Fruit fly (Drosophila melanogaster) whole organism, embryonic: ENCODE measurements around the gene CG6497.

ENCODE experiments used
- CG10267 ChIP-seq: fragments of 200-800 bp; sonication (Bioruptor generic); optimal IDR thresholded peaks from 2 replicates; lab custom pipeline; 2018; ENCODE audit warnings: missing biosample characterization, mild to moderate bottlenecking, missing genetic modification characterization, moderate library complexity
- CG10274 ChIP-seq: fragments of 200-800 bp; sonication (Bioruptor generic); optimal IDR thresholded peaks from 3 replicates; lab custom pipeline; 2017; ENCODE audit warnings: missing biosample characterization, mild to moderate bottlenecking, missing genetic modification characterization
- CG10462 ChIP-seq: fragments of 200-800 bp; sonication (Bioruptor generic); optimal IDR thresholded peaks from 2 replicates; lab custom pipeline; 2016; ENCODE audit warnings: missing biosample characterization, missing genetic modification characterization
- CG10979 ChIP-seq: fragments of 200-800 bp; sonication (Bioruptor generic); optimal IDR thresholded peaks from 2 replicates; lab custom pipeline; 2018; ENCODE audit warnings: missing biosample characterization, mild to moderate bottlenecking, missing genetic modification characterization, moderate library complexity
- CG11398 ChIP-seq: fragments of 200-800 bp; sonication (Bioruptor generic); optimal IDR thresholded peaks from 2 replicates; lab custom pipeline; 2016; ENCODE audit warnings: missing biosample characterization, missing genetic modification characterization
- CG12219 ChIP-seq: fragments of 200-800 bp; sonication (Bioruptor generic); optimal IDR thresholded peaks from 3 replicates; lab custom pipeline; 2018; ENCODE audit warnings: missing biosample characterization, mild to moderate bottlenecking, missing genetic modification characterization
- CG14014 ChIP-seq: fragments of 200-800 bp; sonication (Bioruptor generic); IDR thresholded peaks from 2 replicates; pipeline ENCODE4 v1.3.6; 2022; ENCODE audit warnings: missing biosample characterization, missing genetic modification characterization
- CG14965 ChIP-seq: fragments of 200-800 bp; sonication (Bioruptor generic); optimal IDR thresholded peaks from 2 replicates; lab custom pipeline; 2016; ENCODE audit warnings: missing biosample characterization, missing genetic modification characterization, borderline replicate concordance
- CG17829 ChIP-seq: fragments of 200-800 bp; optimal IDR thresholded peaks from 2 replicates; lab custom pipeline; 2019; ENCODE audit warnings: missing biosample characterization, mild to moderate bottlenecking, missing genetic modification characterization, moderate library complexity
- CG18599 ChIP-seq: fragments of 200-800 bp; sonication (Bioruptor generic); optimal IDR thresholded peaks from 3 replicates; lab custom pipeline; 2017; ENCODE audit warnings: missing biosample characterization, missing genetic modification characterization, mild to moderate bottlenecking, moderate library complexity, missing genetic modification reagents
- CG2678 ChIP-seq: fragments of 200-800 bp; sonication (Bioruptor generic); optimal IDR thresholded peaks from 3 replicates; lab custom pipeline; 2019; ENCODE audit warnings: missing biosample characterization, mild to moderate bottlenecking, missing genetic modification characterization, moderate library complexity
- CG3065 ChIP-seq: fragments of 200-800 bp; sonication (Bioruptor generic); optimal IDR thresholded peaks from 2 replicates; lab custom pipeline; 2016; ENCODE audit warnings: missing biosample characterization, missing genetic modification characterization
- CG5180 ChIP-seq: fragments of 200-800 bp; sonication (Bioruptor generic); optimal IDR thresholded peaks from 3 replicates; lab custom pipeline; 2017; ENCODE audit warnings: missing biosample characterization, missing genetic modification characterization, mild to moderate bottlenecking, moderate library complexity, missing genetic modification reagents
- CG7745 ChIP-seq: fragments of 200-800 bp; sonication (Bioruptor generic); optimal IDR thresholded peaks from 2 replicates; lab custom pipeline; 2018; ENCODE audit warnings: missing biosample characterization, mild to moderate bottlenecking, missing genetic modification characterization, moderate library complexity
- CG7786 ChIP-seq: fragments of 200-800 bp; sonication (Bioruptor generic); optimal IDR thresholded peaks from 2 replicates; lab custom pipeline; 2016; ENCODE audit warnings: missing biosample characterization, missing genetic modification characterization
- CG7963 ChIP-seq: fragments of 200-800 bp; sonication (Bioruptor generic); IDR thresholded peaks from 3 replicates; pipeline ENCODE4 v1.3.6; 2022; ENCODE audit warnings: missing biosample characterization, missing genetic modification characterization; ENCODE audit not compliant: partially characterized antibody
- CG8765 ChIP-seq: fragments of 200-800 bp; sonication (Bioruptor generic); IDR thresholded peaks from 2 replicates; pipeline ENCODE4 v1.3.6; 2022; ENCODE audit warnings: missing biosample characterization, missing genetic modification characterization
- CTCF ChIP-seq: fragments of 200-800 bp; sonication (Bioruptor generic); optimal IDR thresholded peaks from 2 replicates; lab custom pipeline; 2017; ENCODE audit warnings: missing biosample characterization, mild to moderate bottlenecking, missing genetic modification characterization, moderate library complexity
- Deaf1 ChIP-seq: fragments of 200-800 bp; optimal IDR thresholded peaks from 3 replicates; lab custom pipeline; 2019; ENCODE audit warnings: missing biosample characterization, mild to moderate bottlenecking, missing genetic modification characterization, moderate library complexity
- E2f1 ChIP-seq: fragments of 200-800 bp; sonication (Bioruptor generic); IDR thresholded peaks from 2 replicates; pipeline ENCODE4 v1.3.6; 2022; ENCODE audit warnings: missing biosample characterization, missing genetic modification characterization
- ERR ChIP-seq: fragments of 200-800 bp; sonication (Bioruptor generic); optimal IDR thresholded peaks from 2 replicates; lab custom pipeline; 2016; ENCODE audit warnings: missing biosample characterization, missing genetic modification characterization
- Ets65A ChIP-seq: fragments of 200-800 bp; sonication (Bioruptor generic); peaks from one replicate; lab custom pipeline; 2016; ENCODE audit warnings: missing biosample characterization, missing genetic modification characterization
- Jarid2 ChIP-seq: fragments of 200-800 bp; sonication (Bioruptor generic); optimal IDR thresholded peaks from 3 replicates; lab custom pipeline; 2017; ENCODE audit warnings: mild to moderate bottlenecking, missing biosample characterization, missing genetic modification reagents, missing genetic modification characterization
- Lhr ChIP-seq: fragments of 200-800 bp; sonication (Bioruptor generic); optimal IDR thresholded peaks from 3 replicates; lab custom pipeline; 2017; ENCODE audit warnings: mild to moderate bottlenecking, missing biosample characterization, missing genetic modification reagents, missing genetic modification characterization
- Med ChIP-seq: fragments of 200-800 bp; sonication (Bioruptor generic); peaks from one replicate; lab custom pipeline; 2016; ENCODE audit warnings: missing biosample characterization, missing genetic modification characterization, mild to moderate bottlenecking, inconsistent platforms, moderate library complexity
- NfI ChIP-seq: fragments of 200-800 bp; sonication (Bioruptor generic); optimal IDR thresholded peaks from 3 replicates; lab custom pipeline; 2018; ENCODE audit warnings: missing biosample characterization, mild to moderate bottlenecking, missing genetic modification characterization, moderate library complexity
- ab ChIP-seq: fragments of 200-800 bp; sonication (Bioruptor generic); optimal IDR thresholded peaks from 2 replicates; lab custom pipeline; 2016; ENCODE audit warnings: missing biosample characterization, missing genetic modification characterization
- bab2 ChIP-seq: fragments of 200-800 bp; sonication (Bioruptor generic); optimal IDR thresholded peaks from 2 replicates; lab custom pipeline; 2016; ENCODE audit warnings: missing biosample characterization, missing genetic modification characterization
- bbx ChIP-seq: fragments of 200-800 bp; sonication (Bioruptor generic); IDR thresholded peaks from 2 replicates; pipeline ENCODE4 v1.3.6; 2022; ENCODE audit warnings: missing biosample characterization, missing genetic modification characterization; ENCODE audit not compliant: partially characterized antibody
- bowl ChIP-seq: fragments of 200-800 bp; sonication (Bioruptor generic); IDR thresholded peaks from 2 replicates; pipeline ENCODE4 v1.3.6; 2022; ENCODE audit warnings: missing biosample characterization, missing genetic modification characterization
- bsh ChIP-seq, 2 experiments: fragments of 200-800 bp; sonication (Bioruptor generic); optimal IDR thresholded peaks; 2 replicates each; lab custom pipeline; 2017 to 2018; ENCODE audit warnings: mild to moderate bottlenecking in 2 of 2, missing biosample characterization in 2 of 2, missing genetic modification characterization in 2 of 2, moderate library complexity in 1 of 2
- crc ChIP-seq: fragments of 200-800 bp; sonication (Bioruptor generic); optimal IDR thresholded peaks from 2 replicates; lab custom pipeline; 2016; ENCODE audit warnings: missing biosample characterization, missing genetic modification characterization
- dmrt11E ChIP-seq: fragments of 200-800 bp; sonication (Bioruptor generic); optimal IDR thresholded peaks from 3 replicates; lab custom pipeline; 2018; ENCODE audit warnings: missing biosample characterization, mild to moderate bottlenecking, missing genetic modification characterization, moderate library complexity
- esg ChIP-seq: fragments of 200-800 bp; sonication (Bioruptor generic); conservative IDR thresholded peaks from 2 replicates; pipeline ENCODE4 v1.3.6; 2022; ENCODE audit warnings: missing biosample characterization, missing genetic modification characterization
- fd64A ChIP-seq: fragments of 200-800 bp; sonication (Bioruptor generic); optimal IDR thresholded peaks from 3 replicates; lab custom pipeline; 2018; ENCODE audit warnings: missing biosample characterization, mild to moderate bottlenecking, missing genetic modification characterization
- fd96Cb ChIP-seq: fragments of 200-800 bp; sonication (Bioruptor generic); optimal IDR thresholded peaks from 2 replicates; lab custom pipeline; 2018; ENCODE audit warnings: missing biosample characterization, mild to moderate bottlenecking, missing genetic modification characterization, moderate library complexity
- ftz-f1 ChIP-seq: fragments of 200-800 bp; sonication (Bioruptor generic); optimal IDR thresholded peaks from 2 replicates; lab custom pipeline; 2016; ENCODE audit warnings: missing biosample characterization, missing genetic modification characterization
- kay ChIP-seq: fragments of 200-800 bp; sonication (Bioruptor generic); optimal IDR thresholded peaks from 2 replicates; lab custom pipeline; 2016; ENCODE audit warnings: missing biosample characterization, missing genetic modification characterization
- org-1 ChIP-seq: fragments of 200-800 bp; sonication (Bioruptor generic); optimal IDR thresholded peaks from 2 replicates; lab custom pipeline; 2017; ENCODE audit warnings: missing biosample characterization, missing genetic modification characterization
- p53 ChIP-seq: fragments of 200-800 bp; sonication (Bioruptor generic); optimal IDR thresholded peaks from 2 replicates; lab custom pipeline; 2016; ENCODE audit warnings: missing biosample characterization, missing genetic modification characterization
- pho ChIP-seq: fragments of 200-800 bp; sonication (Bioruptor generic); optimal IDR thresholded peaks from 2 replicates; lab custom pipeline; 2016; ENCODE audit warnings: missing biosample characterization, missing genetic modification characterization
- row ChIP-seq: fragments of 200-800 bp; sonication (Bioruptor generic); IDR thresholded peaks from 3 replicates; pipeline ENCODE4 v1.3.6; 2022; ENCODE audit warnings: missing biosample characterization, missing genetic modification characterization
- sd ChIP-seq: fragments of 200-800 bp; sonication (Bioruptor generic); optimal IDR thresholded peaks from 3 replicates; lab custom pipeline; 2018; ENCODE audit warnings: missing biosample characterization, mild to moderate bottlenecking, missing genetic modification characterization, moderate library complexity
- slbo ChIP-seq: fragments of 200-800 bp; sonication (Bioruptor generic); IDR thresholded peaks from 2 replicates; pipeline ENCODE4 v1.3.6; 2022; ENCODE audit warnings: missing biosample characterization, missing genetic modification characterization
- tna ChIP-seq: fragments of 200-800 bp; sonication (Bioruptor generic); IDR thresholded peaks from 2 replicates; pipeline ENCODE4 v1.3.6; 2022; ENCODE audit warnings: missing biosample characterization, missing genetic modification characterization; ENCODE audit not compliant: partially characterized antibody
- z ChIP-seq: fragments of 200-800 bp; sonication (Bioruptor generic); IDR thresholded peaks from 3 replicates; pipeline ENCODE4 v1.3.6; 2022; ENCODE audit warnings: missing biosample characterization, missing genetic modification characterization
- zfh2 ChIP-seq: fragments of 200-800 bp; sonication (Bioruptor generic); optimal IDR thresholded peaks from 2 replicates; lab custom pipeline; 2016; ENCODE audit warnings: missing biosample characterization, missing genetic modification characterization

CG6497 gene

dm6 chr3L:17253887-17254581, at the start of gene CG6497:
Gene CG6497 (minus strand): TSS chr3L:17253937.
- TF ChIP-seq CG5180 (GFP tag; lab: Kevin White, UChicago) (peak; percentile 97), org-1 (GFP tag; lab: Kevin White, UChicago) (no peak), z (GFP tag; lab: Robert Waterston, UW) (peak; percentile 94), CG10462 (GFP tag; lab: Kevin White, UChicago) (no peak), Med (GFP tag; lab: Kevin White, UChicago) (no peak), CG7963 (no peak), zfh2 (no peak), fd96Cb (tag; lab: Kevin White, UChicago) (no peak), fd64A (no peak), esg (GFP tag; lab: Robert Waterston, UW) (no peak)

DNA sequence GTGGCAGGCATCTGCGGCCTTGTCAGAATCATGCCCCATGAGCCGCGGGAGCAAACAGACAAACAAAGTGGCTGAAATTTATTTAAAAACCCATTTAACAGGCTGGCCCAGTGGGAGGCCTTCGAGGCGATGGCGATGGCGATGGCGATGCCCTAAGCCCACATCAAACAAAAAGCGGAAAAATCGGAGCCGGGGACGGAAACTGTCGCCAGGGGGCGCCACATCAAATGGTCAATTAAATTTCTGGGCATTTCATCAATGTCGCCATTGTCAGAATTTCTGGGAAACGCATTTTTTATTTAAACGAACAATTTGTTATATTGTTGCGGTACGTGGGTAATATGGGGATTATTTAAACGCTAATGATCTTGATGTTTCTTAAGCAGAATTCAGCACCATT, 38.5 kb upstream of the CG6497 start:
- TF ChIP-seq CG3065 (GFP tag; lab: Kevin White, UChicago) (no peak), CTCF (peak; percentile 65), p53 (GFP tag; lab: Kevin White, UChicago) (no peak), slbo (GFP tag; lab: Robert Waterston, UW) (0 out of 2 replicates have a peak, but pooled peaks have one; percentile 4), Ets65A (GFP tag; lab: Kevin White, UChicago) (peak; percentile 3)

- TF ChIP-seq dmrt11E (tag; lab: Kevin White, UChicago) (no peak), CG7786 (no peak), ab (GFP tag; lab: Kevin White, UChicago) (no peak), ERR (GFP tag; lab: Kevin White, UChicago) (no peak), tna (GFP tag; lab: Robert Waterston, UW) (no peak), crc (GFP tag; lab: Kevin White, UChicago) (no peak), bab2 (GFP tag; lab: Kevin White, UChicago) (no peak), NfI (GFP tag; lab: Kevin White, UChicago) (no peak), CG2678 (no peak), CG5180 (GFP tag; lab: Kevin White, UChicago) (peak; percentile 97), CG17829 (tag; lab: Kevin White, UChicago) (no peak), z (GFP tag; lab: Robert Waterston, UW) (peak; percentile 54; the same call in 1 of the 3 replicates), CG8765 (GFP tag; lab: Robert Waterston, UW) (no peak), bsh (GFP tag; optimal IDR thresholded peaks at IDR 0.05; lab: Kevin White, UChicago) (no peak), ftz-f1 (GFP tag; lab: Kevin White, UChicago) (no peak), Ets65A (GFP tag; lab: Kevin White, UChicago) (peak; percentile 51), sd (no peak), bbx (GFP tag; lab: Robert Waterston, UW) (no peak), Lhr (GFP tag; lab: Kevin White, UChicago) (no peak), Jarid2 (GFP tag; lab: Kevin White, UChicago) (peak; percentile 36), row (GFP tag; lab: Robert Waterston, UW) (no peak), Deaf1 (peak; percentile 62), CG11398 (no peak), CG12219 (GFP tag; lab: Kevin White, UChicago) (no peak), kay (GFP tag; lab: Kevin White, UChicago) (no peak), CG14014 (GFP tag; lab: Robert Waterston, UW) (no peak), E2f1 (GFP tag; lab: Robert Waterston, UW) (no peak), CG10979 (tag; lab: Kevin White, UChicago) (no peak), CG10274 (GFP tag; lab: Kevin White, UChicago) (no peak), CG14965 (GFP tag; lab: Kevin White, UChicago) (no peak), bowl (no peak), pho (GFP tag; lab: Kevin White, UChicago) (no peak), CG18599 (GFP tag; lab: Kevin White, UChicago) (peak; percentile 15), CG10267 (tag; lab: Kevin White, UChicago) (no peak), CG7745 (tag; lab: Kevin White, UChicago) (no peak)
Measured at dm6 chr3L:17269463-17269862, 15.7 kb upstream of the CG6497 start.
